Worm (Caenorhabditis elegans) whole organism, mixed stage, embryonic: ENCODE results near the gene agt-1.

Source experiments
- blmp-1 ChIP-seq: fragments of 150-350 bp; optimal IDR thresholded peaks from 2 replicates; lab custom pipeline; 2014; ENCODE audit warnings: missing biosample characterization, missing genetic modification characterization
- ceh-39 ChIP-seq: fragments of 150-350 bp; optimal IDR thresholded peaks from 2 replicates; lab custom pipeline; 2014; ENCODE audit warnings: missing biosample characterization, missing genetic modification characterization
- ceh-43 ChIP-seq: fragments of 200-800 bp; sonication (Bioruptor generic); optimal IDR thresholded peaks from 2 replicates; lab custom pipeline; 2018; ENCODE audit warnings: mild to moderate bottlenecking, missing genetic modification characterization, moderate library complexity, missing compliant biosample characterization
- ceh-83 ChIP-seq: fragments of 200-800 bp; sonication (Bioruptor generic); optimal IDR thresholded peaks from 2 replicates; lab custom pipeline; 2018; ENCODE audit warnings: mild to moderate bottlenecking, missing genetic modification characterization, missing compliant biosample characterization
- ces-1 ChIP-seq: fragments of 150-350 bp; optimal IDR thresholded peaks from 2 replicates; lab custom pipeline; 2014; ENCODE audit warnings: missing biosample characterization, missing genetic modification reagents, missing genetic modification characterization
- cnd-1 ChIP-seq: fragments of 200-800 bp; sonication (Bioruptor generic); optimal IDR thresholded peaks from 2 replicates; lab custom pipeline; 2018; ENCODE audit warnings: mild to moderate bottlenecking, missing genetic modification characterization, missing compliant biosample characterization
- elt-3 ChIP-seq: fragments of 150-350 bp; optimal IDR thresholded peaks from 2 replicates; lab custom pipeline; 2014; ENCODE audit warnings: missing biosample characterization, missing genetic modification characterization
- flh-1 ChIP-seq: fragments of 200-800 bp; sonication (Bioruptor generic); optimal IDR thresholded peaks from 2 replicates; lab custom pipeline; 2018; ENCODE audit warnings: mild to moderate bottlenecking, missing genetic modification characterization, moderate library complexity, missing compliant biosample characterization
- hlh-1 ChIP-seq: fragments of 150-350 bp; optimal IDR thresholded peaks from 2 replicates; lab custom pipeline; 2014; ENCODE audit warnings: missing biosample characterization, missing genetic modification reagents, missing genetic modification characterization
- lin-13 ChIP-seq: fragments of 150-350 bp; optimal IDR thresholded peaks from 2 replicates; lab custom pipeline; 2014; ENCODE audit warnings: missing biosample characterization, missing genetic modification characterization
- lin-32 ChIP-seq: fragments of 200-800 bp; sonication (Bioruptor generic); optimal IDR thresholded peaks from 2 replicates; lab custom pipeline; 2018; ENCODE audit warnings: mild to moderate bottlenecking, missing genetic modification characterization, missing compliant biosample characterization
- lsy-2 ChIP-seq: fragments of 150-350 bp; optimal IDR thresholded peaks from 2 replicates; lab custom pipeline; 2014; ENCODE audit warnings: missing biosample characterization, missing genetic modification characterization
- mab-5 ChIP-seq: fragments of 150-350 bp; optimal IDR thresholded peaks from 2 replicates; lab custom pipeline; 2014; ENCODE audit warnings: missing biosample characterization, missing genetic modification characterization
- mep-1 ChIP-seq: fragments of 150-350 bp; optimal IDR thresholded peaks from 2 replicates; lab custom pipeline; 2017; ENCODE audit warnings: missing biosample characterization, missing genetic modification reagents, missing genetic modification characterization, inconsistent platforms
- mls-2 ChIP-seq: sonication (generic microtip); optimal IDR thresholded peaks from 2 replicates; lab custom pipeline; 2016; ENCODE audit warnings: mild to moderate bottlenecking, missing genetic modification characterization, moderate library complexity, missing compliant biosample characterization
- nhr-12 ChIP-seq: fragments of 150-350 bp; optimal IDR thresholded peaks from 2 replicates; lab custom pipeline; 2014; ENCODE audit warnings: missing biosample characterization, missing genetic modification characterization
- nhr-2 ChIP-seq: fragments of 150-350 bp; optimal IDR thresholded peaks from 2 replicates; lab custom pipeline; 2014; ENCODE audit warnings: missing biosample characterization, missing genetic modification characterization
- nhr-237 ChIP-seq: fragments of 150-350 bp; optimal IDR thresholded peaks from 2 replicates; lab custom pipeline; 2014; ENCODE audit warnings: missing biosample characterization, missing genetic modification characterization
- nhr-28 ChIP-seq: fragments of 150-350 bp; optimal IDR thresholded peaks from 2 replicates; lab custom pipeline; 2014; ENCODE audit warnings: missing biosample characterization, missing genetic modification characterization
- nhr-76 ChIP-seq: sonication (generic microtip); optimal IDR thresholded peaks from 2 replicates; lab custom pipeline; 2017; ENCODE audit warnings: missing biosample characterization, missing genetic modification characterization
- pha-4 ChIP-seq: fragments of 150-350 bp; optimal IDR thresholded peaks from 2 replicates; lab custom pipeline; 2018; ENCODE audit warnings: missing biosample characterization, missing genetic modification reagents, missing genetic modification characterization
- sem-2 ChIP-seq: fragments of 200-800 bp; sonication (Bioruptor generic); optimal IDR thresholded peaks from 2 replicates; lab custom pipeline; 2018; ENCODE audit warnings: mild to moderate bottlenecking, missing genetic modification characterization, missing compliant biosample characterization
- sptf-1 ChIP-seq: sonication (generic microtip); optimal IDR thresholded peaks from 2 replicates; lab custom pipeline; 2017; ENCODE audit warnings: mild to moderate bottlenecking, missing genetic modification characterization, moderate library complexity, missing compliant biosample characterization
- tbx-8 ChIP-seq: fragments of 200-800 bp; sonication (Bioruptor generic); optimal IDR thresholded peaks from 2 replicates; lab custom pipeline; 2018; ENCODE audit warnings: mild to moderate bottlenecking, missing genetic modification characterization, moderate library complexity, missing compliant biosample characterization
- unc-120 ChIP-seq: sonication (generic microtip); optimal IDR thresholded peaks from 2 replicates; lab custom pipeline; 2017; ENCODE audit warnings: missing genetic modification characterization, missing compliant biosample characterization; ENCODE audit not compliant: poor library complexity, severe bottlenecking

Gene agt-1

ce11 chrIV:13369120-13369842 is at the start of gene agt-1:
Gene agt-1, minus strand, starts transcription at chrIV:13369412.
- TF ChIP-seq mep-1 (tag; lab: Kevin White, UChicago), result no peak
- no peak for TF ChIP-seq mab-5 (tag; lab: Kevin White, UChicago)
- no peak for TF ChIP-seq hlh-1
- TF ChIP-seq mls-2 (tag; lab: Kevin White, UChicago), result no peak

ce11 chrIV:13415739-13416271 is 46.6 kb upstream of the agt-1 start, which contains the start of the genes pik-1 and aptf-2:
Gene pik-1, plus strand, starts transcription at chrIV:13416041.
Gene aptf-2, minus strand, starts transcription at chrIV:13416051.
- peak; percentile 8 for TF ChIP-seq ces-1
- no peak for TF ChIP-seq cnd-1 (tag; lab: Kevin White, UChicago)
- peak; percentile 33 for TF ChIP-seq unc-120

DNA sequence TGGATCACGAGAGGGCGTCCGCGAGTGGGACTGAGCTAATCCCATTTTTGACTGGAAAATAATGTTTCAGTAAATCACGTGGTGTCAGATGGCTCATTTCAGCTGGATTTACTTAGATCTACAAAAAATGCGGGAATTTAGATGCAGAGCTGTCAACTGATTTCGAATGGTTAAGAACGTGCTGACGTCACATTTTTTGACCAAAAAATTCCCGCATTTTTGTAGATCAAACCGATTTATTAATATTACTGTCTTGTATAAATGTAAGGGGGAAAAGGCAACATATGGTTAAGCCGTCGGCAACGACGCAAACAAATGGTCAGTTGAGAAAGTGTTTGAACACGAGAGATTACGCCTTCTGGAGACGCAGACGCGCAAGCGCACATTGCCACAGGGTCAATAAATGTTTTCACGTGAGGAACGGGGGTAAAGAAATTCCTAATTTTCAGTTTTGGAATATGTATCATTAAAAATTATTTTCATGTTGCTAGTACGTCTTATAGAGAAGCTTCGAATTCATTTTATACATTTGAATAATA is 43.7 kb upstream of the agt-1 start, which contains the start of gene gcl-1:
Gene gcl-1, minus strand, starts transcription at position 51 of the 539 bp plus-strand sequence.
- TF ChIP-seq nhr-237 (no peak), sptf-1 (tag; lab: Kevin White, UChicago) (no peak), cnd-1 (tag; lab: Kevin White, UChicago) (peak; percentile 3), pha-4 (tag; lab: Kevin White, UChicago) (peak; percentile 31), unc-120 (no peak), nhr-76 (tag; lab: Kevin White, UChicago) (no peak), hlh-1 (peak; percentile 7), ces-1 (peak; percentile 17), lsy-2 (tag; lab: Kevin White, UChicago) (no peak)

DNA sequence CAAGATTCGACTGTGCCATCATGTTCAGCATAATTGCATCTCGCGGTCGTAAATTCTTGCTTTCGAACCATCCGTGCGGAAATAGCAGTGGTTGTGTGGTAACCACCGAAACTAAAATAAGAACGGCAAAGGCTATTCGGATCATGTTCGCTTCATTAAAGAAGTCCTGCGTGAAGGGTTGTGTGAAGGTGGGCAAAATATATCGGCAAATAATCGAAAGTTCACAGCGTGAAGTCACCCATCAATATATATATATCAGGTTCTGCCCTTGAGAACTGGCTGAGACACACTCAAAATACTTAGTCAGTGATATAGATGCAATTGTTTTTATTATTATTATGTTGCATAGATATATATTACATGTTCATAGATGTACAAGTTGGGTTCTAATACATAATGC is 38.8 kb upstream of the agt-1 start, which contains the start of gene Y62E10A.19:
Gene Y62E10A.19, minus strand, starts transcription at position 289 of the 400 bp plus-strand sequence.
- TF ChIP-seq lin-32 (GFP tag; lab: Kevin White, UChicago) (no peak), blmp-1 (tag; lab: Kevin White, UChicago) (peak; percentile 7), sptf-1 (tag; lab: Kevin White, UChicago) (no peak), tbx-8 (GFP tag; lab: Kevin White, UChicago) (no peak), ceh-83 (GFP tag; lab: Kevin White, UChicago) (no peak)
- TF ChIP-seq, all 35 proteins: peak for 1

DNA sequence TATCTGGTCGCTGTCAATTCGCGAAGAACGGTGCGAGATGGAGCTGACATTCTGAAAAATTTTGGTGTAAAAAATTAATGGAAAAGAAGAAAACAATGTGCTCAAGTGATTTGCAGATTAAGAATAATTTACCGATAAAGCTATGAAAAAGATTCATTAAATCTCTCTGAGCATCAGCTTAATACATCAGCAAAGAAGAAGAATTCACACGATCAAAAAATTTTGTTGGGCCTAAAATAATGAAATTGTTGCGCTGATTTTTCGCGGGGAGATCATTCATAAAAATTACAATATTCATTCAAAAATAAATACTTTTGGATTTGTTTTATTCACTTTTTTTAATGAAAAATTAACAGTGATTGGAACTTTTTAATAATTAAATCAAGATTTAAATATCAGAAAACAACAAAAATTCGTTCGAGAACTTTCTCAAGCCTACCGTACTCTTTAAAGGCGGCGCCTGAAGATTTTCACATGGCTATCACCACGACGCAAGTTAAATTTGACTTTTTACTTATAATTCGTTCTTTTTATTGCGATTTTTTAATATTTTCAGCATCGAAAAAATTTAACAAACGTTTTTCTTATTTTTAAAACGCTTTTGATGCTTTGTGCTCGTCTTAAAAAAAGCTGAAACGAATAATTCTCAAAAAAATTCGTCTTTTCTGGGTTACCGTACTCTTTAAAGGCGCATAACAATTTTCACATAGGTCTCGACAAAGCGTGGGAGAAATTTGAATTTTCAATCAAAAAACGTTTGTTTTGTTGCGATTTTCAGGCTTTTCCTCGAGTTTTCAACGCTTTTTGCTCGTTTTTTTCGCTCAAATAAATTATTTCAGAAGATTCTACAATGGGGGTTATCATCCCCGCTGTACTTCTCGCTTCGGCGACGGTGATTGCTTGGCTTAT is 31.5 kb upstream of the agt-1 start, which contains the start of the genes memi-2 and cyp-31A5:
Gene memi-2, minus strand, starts transcription at position 51 of the 909 bp plus-strand sequence.
Gene cyp-31A5, plus strand, starts transcription at position 834 of the 909 bp plus-strand sequence.
- TF ChIP-seq nhr-12 (tag; lab: Kevin White, UChicago), result no peak
- TF ChIP-seq mls-2 (tag; lab: Kevin White, UChicago), result no peak
- TF ChIP-seq nhr-28 (tag; lab: Kevin White, UChicago), result no peak
- no peak for TF ChIP-seq ces-1
- no peak for TF ChIP-seq flh-1 (GFP tag; lab: Kevin White, UChicago)
- no peak for TF ChIP-seq lin-13 (tag; lab: Kevin White, UChicago)
- no peak for TF ChIP-seq mab-5 (tag; lab: Kevin White, UChicago)
- no peak for TF ChIP-seq nhr-2 (tag; lab: Kevin White, UChicago)
- TF ChIP-seq blmp-1 (tag; lab: Kevin White, UChicago), result no peak
- TF ChIP-seq unc-120, result no peak
- TF ChIP-seq ceh-43 (GFP tag; lab: Kevin White, UChicago), result no peak
- no peak for TF ChIP-seq nhr-76 (tag; lab: Kevin White, UChicago)
- no peak for TF ChIP-seq sem-2 (GFP tag; lab: Kevin White, UChicago)
- no peak for TF ChIP-seq ceh-39 (tag; lab: Kevin White, UChicago)
- no peak for TF ChIP-seq elt-3 (tag; lab: Kevin White, UChicago)
- TF ChIP-seq ceh-83 (GFP tag; lab: Kevin White, UChicago), result no peak
- TF ChIP-seq, all 35 proteins: peak for 0
